Fruit fly (Drosophila melanogaster) Kc167 (cell line): ENCODE measurements around the gene CG10470.

ENCODE experiments used
- Myc ChIP-seq: fragments of >200 bp; optimal IDR thresholded peaks from 2 replicates; lab custom pipeline; 2017; ENCODE audit warnings: missing external identifiers
- Sin3A ChIP-seq: fragments of >200 bp; optimal IDR thresholded peaks from 2 replicates; lab custom pipeline; 2018; ENCODE audit warnings: missing external identifiers
- h ChIP-seq: fragments of >200 bp; optimal IDR thresholded peaks from 3 replicates; lab custom pipeline; 2018; ENCODE audit warnings: missing external identifiers
- psq ChIP-seq: fragments of >200 bp; optimal IDR thresholded peaks from 2 replicates; lab custom pipeline; 2017; ENCODE audit warnings: missing external identifiers
- ttk ChIP-seq: sonication (Bioruptor generic); optimal IDR thresholded peaks from 2 replicates; lab custom pipeline; 2017; ENCODE audit warnings: missing external identifiers

- TF ChIP-seq h (lab: Kevin White, UChicago), result no peak
- no peak for TF ChIP-seq Sin3A
- no peak for TF ChIP-seq Myc
- no peak for TF ChIP-seq ttk (lab: Kevin White, UChicago)
- TF ChIP-seq psq (lab: Kevin White, UChicago), result no peak
Measured at dm6 chr2L:19037455-19037854, 11.4 kb upstream of the CG10470 start.
